Worm (Caenorhabditis elegans): ENCODE data around the gene ile-2.

ile-2 gene

ce11 chrX:806515-806914 lies 38.1 kb downstream of the ile-2 start (continued):
- 0 out of 2 replicates have a peak, but pooled peaks have one; percentile 23 for TF ChIP-seq aptf-2 (GFP tag; conservative IDR thresholded peaks at IDR 0.05)
- peak; percentile 90 for TF ChIP-seq egl-44 (GFP tag; IDR thresholded peaks at IDR 0.05)
- TF ChIP-seq madf-6 (GFP tag; IDR thresholded peaks at IDR 0.05) = peak; percentile 39; the same call in 1 of the 2 replicates
- peak; percentile 59 for TF ChIP-seq die-1 (tag; optimal IDR thresholded peaks at IDR 0.05)
- peak; percentile 26; the same call in 1 of the 2 replicates for TF ChIP-seq ceh-40 (GFP tag; IDR thresholded peaks at IDR 0.05)
- TF ChIP-seq lir-1 (GFP tag; conservative IDR thresholded peaks at IDR 0.05) = peak; percentile 89
- peak; percentile 65 for TF ChIP-seq attf-3 (GFP tag; conservative IDR thresholded peaks at IDR 0.05)
- TF ChIP-seq hmg-1.2 (GFP tag; IDR thresholded peaks at IDR 0.05) = peak; percentile 91
- TF ChIP-seq F10E7.11 (tag; optimal IDR thresholded peaks at IDR 0.05) = peak; percentile 90
- peak; percentile 95 for TF ChIP-seq C06A6.2 (GFP tag; conservative IDR thresholded peaks at IDR 0.05)
- TF ChIP-seq mes-4 (tag; optimal IDR thresholded peaks at IDR 0.05) = no peak
- TF ChIP-seq nfya-1 (tag; optimal IDR thresholded peaks at IDR 0.05; ENCODE audit: borderline replicate concordance, insufficient read depth) = no peak
- peak; percentile 83 to 95 for TF ChIP-seq let-607 (tag; optimal IDR thresholded peaks at IDR 0.05)
- peak; percentile 84 for TF ChIP-seq nhr-179 (tag; optimal IDR thresholded peaks at IDR 0.05)
- TF ChIP-seq F22D6.2 (tag; optimal IDR thresholded peaks at IDR 0.05) = peak; percentile 93
- peak; percentile 79 for TF ChIP-seq tbp1 (GFP tag; optimal IDR thresholded peaks at IDR 0.05)
- TF ChIP-seq K12H6.12 (tag; optimal IDR thresholded peaks at IDR 0.05) = peak; percentile 95
- peak; percentile 38 for TF ChIP-seq dpff-1 (tag; optimal IDR thresholded peaks at IDR 0.05)
- TF ChIP-seq ama-1 (optimal IDR thresholded peaks at IDR 0.05) = no peak
- TF ChIP-seq ama-1 (GFP tag; optimal IDR thresholded peaks at IDR 0.05) = peak in 1 of 2 experiments; percentile 46
- TF ChIP-seq egl-18 (GFP tag; IDR thresholded peaks at IDR 0.05) = peak; percentile 87
- TF ChIP-seq F33H1.4 (GFP tag; IDR thresholded peaks at IDR 0.05) = 0 out of 2 replicates have a peak, but pooled peaks have one; percentile 13
- TF ChIP-seq lin-35 (GFP tag; optimal IDR thresholded peaks at IDR 0.05) = peak in 2 of 3 experiments; percentile 68 to 97
- TF ChIP-seq lsl-1 (GFP tag; optimal IDR thresholded peaks at IDR 0.05) = no peak
- TF ChIP-seq nhr-90 (tag; optimal IDR thresholded peaks at IDR 0.05) = peak; percentile 95
- TF ChIP-seq dox-1 (GFP tag; IDR thresholded peaks at IDR 0.05) = peak; percentile 99
- peak; percentile 4 for TF ChIP-seq rpc-1 (optimal IDR thresholded peaks at IDR 0.05)
- no peak for TF ChIP-seq rpc-1 (tag; optimal IDR thresholded peaks at IDR 0.05)
- peak; percentile 44 for TF ChIP-seq sptf-2 (GFP tag; optimal IDR thresholded peaks at IDR 0.05)
- peak; percentile 42; the same call in 1 of the 2 replicates for TF ChIP-seq Y67H2A.10 (GFP tag; conservative IDR thresholded peaks at IDR 0.05)
- TF ChIP-seq C17E4.6 (GFP tag; IDR thresholded peaks at IDR 0.05) = peak; percentile 74; the same call in 1 of the 2 replicates
- TF ChIP-seq hrde-1 (tag; optimal IDR thresholded peaks at IDR 0.05; ENCODE audit: borderline replicate concordance) = peak; percentile 22
- no peak for TF ChIP-seq zim-3 (tag; optimal IDR thresholded peaks at IDR 0.05)
- peak; percentile 81 for TF ChIP-seq akir-1 (GFP tag; optimal IDR thresholded peaks at IDR 0.05)
- peak; percentile 96 for TF ChIP-seq Y56A3A.18 (GFP tag; IDR thresholded peaks at IDR 0.05)
- TF ChIP-seq snpc-1.1 (tag; optimal IDR thresholded peaks at IDR 0.05; ENCODE audit: insufficient read depth) = no peak
- TF ChIP-seq let-526 (GFP tag; IDR thresholded peaks at IDR 0.05) = peak; percentile 79
- TF ChIP-seq F37B4.10 (GFP tag; IDR thresholded peaks at IDR 0.05) = 0 out of 2 replicates have a peak, but pooled peaks have one; percentile 83
- peak; percentile 98 for TF ChIP-seq ceh-27 (GFP tag; optimal IDR thresholded peaks at IDR 0.05)
- peak; percentile 98 for TF ChIP-seq F23B12.7 (tag; optimal IDR thresholded peaks at IDR 0.05; ENCODE audit: insufficient read depth)
- TF ChIP-seq ztf-6 (GFP tag; IDR thresholded peaks at IDR 0.05) = peak; percentile 94
- no peak for TF ChIP-seq Y53F4B.3 (GFP tag; IDR thresholded peaks at IDR 0.05)
- TF ChIP-seq ekl-4 (GFP tag; IDR thresholded peaks at IDR 0.05) = peak; percentile 90
- TF ChIP-seq snpc-3.4 (tag; optimal IDR thresholded peaks at IDR 0.05) = peak; percentile 40
- TF ChIP-seq lsy-27 (tag; optimal IDR thresholded peaks at IDR 0.05; ENCODE audit: borderline replicate concordance, insufficient read depth) = peak; percentile 52
- peak; percentile 100 for TF ChIP-seq lin-40 (tag; optimal IDR thresholded peaks at IDR 0.05)
- TF ChIP-seq ets-4 (GFP tag; optimal IDR thresholded peaks at IDR 0.05) = peak; percentile 78
- TF ChIP-seq T26A5.8 (tag; optimal IDR thresholded peaks at IDR 0.05) = no peak
